Fruit fly (Drosophila melanogaster) whole organism, prepupa: ENCODE measurements around the gene Kah.

Experiments
- Blimp-1 ChIP-seq: fragments of 200-800 bp; sonication (Bioruptor generic); optimal IDR thresholded peaks from 3 replicates; lab custom pipeline; 2017; ENCODE audit warnings: missing biosample characterization, missing genetic modification characterization, mild to moderate bottlenecking, moderate library complexity, missing genetic modification reagents
- CG11294 ChIP-seq: fragments of 200-800 bp; sonication (Bioruptor generic); IDR thresholded peaks from 2 replicates; pipeline ENCODE4 v1.3.6; 2022; ENCODE audit warnings: missing biosample characterization, missing genetic modification characterization
- CG11762 ChIP-seq: fragments of 200-800 bp; sonication (Bioruptor generic); optimal IDR thresholded peaks from 3 replicates; lab custom pipeline; 2016; ENCODE audit warnings: missing biosample characterization, missing genetic modification characterization; ENCODE audit not compliant: insufficient read depth
- CG15336 ChIP-seq: fragments of 200-800 bp; sonication (Bioruptor generic); IDR thresholded peaks from 2 replicates; pipeline ENCODE4 v1.3.6; 2022; ENCODE audit warnings: missing biosample characterization, missing genetic modification characterization
- CG1621 ChIP-seq: fragments of 200-800 bp; sonication (Bioruptor generic); optimal IDR thresholded peaks from 3 replicates; lab custom pipeline; 2018; ENCODE audit warnings: missing biosample characterization, mild to moderate bottlenecking, missing genetic modification characterization
- CG16779 ChIP-seq: fragments of 200-800 bp; sonication (Bioruptor generic); optimal IDR thresholded peaks from 3 replicates; lab custom pipeline; 2017; ENCODE audit warnings: missing biosample characterization, mild to moderate bottlenecking, missing genetic modification characterization
- CG3032 ChIP-seq: fragments of 200-800 bp; optimal IDR thresholded peaks from 2 replicates; lab custom pipeline; 2019; ENCODE audit warnings: missing biosample characterization, mild to moderate bottlenecking, missing genetic modification characterization, moderate library complexity
- CG3919 ChIP-seq: fragments of 200-800 bp; sonication (Bioruptor generic); optimal IDR thresholded peaks from 3 replicates; lab custom pipeline; 2016; ENCODE audit warnings: missing biosample characterization, missing genetic modification characterization
- CG6163 ChIP-seq: fragments of 200-800 bp; sonication (Bioruptor generic); IDR thresholded peaks from 3 replicates; pipeline ENCODE4 v1.3.6; 2022; ENCODE audit warnings: missing biosample characterization, missing genetic modification characterization
- CG6276 ChIP-seq: fragments of 200-800 bp; sonication (Bioruptor generic); optimal IDR thresholded peaks from 2 replicates; lab custom pipeline; 2017; ENCODE audit warnings: missing biosample characterization, mild to moderate bottlenecking, missing genetic modification characterization
- CG6808 ChIP-seq: fragments of 200-800 bp; sonication (Bioruptor generic); optimal IDR thresholded peaks from 3 replicates; lab custom pipeline; 2017; ENCODE audit warnings: missing biosample characterization, missing genetic modification characterization, mild to moderate bottlenecking, moderate library complexity, missing genetic modification reagents
- CG7368 ChIP-seq: fragments of 200-800 bp; sonication (Bioruptor generic); optimal IDR thresholded peaks from 3 replicates; lab custom pipeline; 2016; ENCODE audit warnings: missing biosample characterization, missing genetic modification characterization
- CG8119 ChIP-seq: fragments of 200-800 bp; sonication (Bioruptor generic); IDR thresholded peaks from 3 replicates; pipeline ENCODE4 v1.3.6; 2022; ENCODE audit warnings: missing biosample characterization, missing genetic modification characterization
- CG8319 ChIP-seq: fragments of 200-800 bp; sonication (Bioruptor generic); optimal IDR thresholded peaks from 3 replicates; lab custom pipeline; 2016; ENCODE audit warnings: missing biosample characterization, missing genetic modification characterization
- CG8632 ChIP-seq: fragments of 200-800 bp; sonication (Bioruptor generic); optimal IDR thresholded peaks from 3 replicates; lab custom pipeline; 2016; ENCODE audit warnings: missing biosample characterization, missing genetic modification characterization
- CG9139 ChIP-seq: fragments of 200-800 bp; sonication (Bioruptor generic); optimal IDR thresholded peaks from 3 replicates; lab custom pipeline; 2017; ENCODE audit warnings: missing biosample characterization, mild to moderate bottlenecking, missing genetic modification characterization
- Eip75B ChIP-seq: fragments of 200-800 bp; sonication (Bioruptor generic); optimal IDR thresholded peaks from 3 replicates; lab custom pipeline; 2016; ENCODE audit warnings: missing biosample characterization, missing genetic modification characterization
- Eip78C ChIP-seq: fragments of 200-800 bp; sonication (Bioruptor generic); peaks from one replicate; lab custom pipeline; 2016; ENCODE audit warnings: missing biosample characterization, missing genetic modification characterization
- Ets96B ChIP-seq: fragments of 200-800 bp; optimal IDR thresholded peaks from 2 replicates; lab custom pipeline; 2019; ENCODE audit warnings: missing biosample characterization, mild to moderate bottlenecking, missing genetic modification characterization, moderate library complexity
- Hr4 ChIP-seq: fragments of 200-800 bp; sonication (Bioruptor generic); optimal IDR thresholded peaks from 3 replicates; lab custom pipeline; 2016; ENCODE audit warnings: missing biosample characterization, missing genetic modification characterization
- Lpt ChIP-seq: fragments of 200-800 bp; sonication (Bioruptor generic); optimal IDR thresholded peaks from 3 replicates; lab custom pipeline; 2016; ENCODE audit warnings: missing biosample characterization, missing genetic modification characterization
- Met ChIP-seq: fragments of 200-800 bp; sonication (Bioruptor generic); optimal IDR thresholded peaks from 3 replicates; lab custom pipeline; 2016; ENCODE audit warnings: missing biosample characterization, missing genetic modification characterization
- OdsH ChIP-seq: fragments of 200-800 bp; sonication (Bioruptor generic); optimal IDR thresholded peaks from 3 replicates; lab custom pipeline; 2016; ENCODE audit warnings: missing biosample characterization, missing genetic modification characterization
- Sox102F ChIP-seq: fragments of 200-800 bp; sonication (Bioruptor generic); optimal IDR thresholded peaks from 2 replicates; lab custom pipeline; 2016; ENCODE audit warnings: missing biosample characterization, mild to moderate bottlenecking, missing genetic modification characterization
- Sox14 ChIP-seq: fragments of 200-800 bp; sonication (Bioruptor generic); optimal IDR thresholded peaks from 3 replicates; lab custom pipeline; 2016; ENCODE audit warnings: missing biosample characterization, missing genetic modification characterization
- Sox15 ChIP-seq: fragments of 200-800 bp; sonication (Bioruptor generic); optimal IDR thresholded peaks from 3 replicates; lab custom pipeline; 2016; ENCODE audit warnings: missing biosample characterization, missing genetic modification characterization
- achi ChIP-seq: fragments of 200-800 bp; sonication (Bioruptor generic); optimal IDR thresholded peaks from 3 replicates; lab custom pipeline; 2016; ENCODE audit warnings: missing biosample characterization, missing genetic modification characterization
- acj6 ChIP-seq: fragments of 200-800 bp; sonication (Bioruptor generic); optimal IDR thresholded peaks from 3 replicates; lab custom pipeline; 2016; ENCODE audit warnings: missing biosample characterization, missing genetic modification characterization
- cyc ChIP-seq: fragments of 200-800 bp; sonication (Bioruptor generic); optimal IDR thresholded peaks from 3 replicates; lab custom pipeline; 2016; ENCODE audit warnings: missing biosample characterization, missing genetic modification characterization
- dac ChIP-seq: fragments of 200-800 bp; sonication (Bioruptor generic); optimal IDR thresholded peaks from 2 replicates; lab custom pipeline; 2017; ENCODE audit warnings: missing biosample characterization, mild to moderate bottlenecking, missing genetic modification characterization
- dsx ChIP-seq: fragments of 200-800 bp; optimal IDR thresholded peaks from 3 replicates; lab custom pipeline; 2019; ENCODE audit warnings: missing biosample characterization, mild to moderate bottlenecking, missing genetic modification characterization, moderate library complexity; ENCODE audit not compliant: poor library complexity, severe bottlenecking
- esn ChIP-seq: fragments of 200-800 bp; sonication (Bioruptor generic); optimal IDR thresholded peaks from 2 replicates; lab custom pipeline; 2016; ENCODE audit warnings: missing biosample characterization, mild to moderate bottlenecking, missing genetic modification characterization, moderate library complexity
- fd59A ChIP-seq: fragments of 200-800 bp; sonication (Bioruptor generic); optimal IDR thresholded peaks from 2 replicates; lab custom pipeline; 2017; ENCODE audit warnings: missing biosample characterization, mild to moderate bottlenecking, missing genetic modification characterization, missing genetic modification reagents
- fd85E ChIP-seq: fragments of 200-800 bp; sonication (Bioruptor generic); optimal IDR thresholded peaks from 3 replicates; lab custom pipeline; 2016; ENCODE audit warnings: missing biosample characterization, missing genetic modification characterization
- fkh ChIP-seq: fragments of 200-800 bp; sonication (Bioruptor generic); optimal IDR thresholded peaks from 3 replicates; lab custom pipeline; 2017; ENCODE audit warnings: missing biosample characterization, mild to moderate bottlenecking, missing genetic modification characterization, moderate library complexity
- lz ChIP-seq: fragments of 200-800 bp; sonication (Bioruptor generic); optimal IDR thresholded peaks from 3 replicates; lab custom pipeline; 2016; ENCODE audit warnings: missing biosample characterization, missing genetic modification characterization
- net ChIP-seq: fragments of 200-800 bp; sonication (Bioruptor generic); optimal IDR thresholded peaks from 3 replicates; lab custom pipeline; 2016; ENCODE audit warnings: missing biosample characterization, missing genetic modification characterization
- pdm3 ChIP-seq: fragments of 200-800 bp; sonication (Bioruptor generic); optimal IDR thresholded peaks from 3 replicates; lab custom pipeline; 2016; ENCODE audit warnings: missing biosample characterization, missing genetic modification characterization
- salr ChIP-seq, 2 experiments: fragments of 200-800 bp; sonication (Bioruptor generic); optimal IDR thresholded peaks; 3 replicates each; lab custom pipeline; 2016 to 2018; ENCODE audit warnings: missing biosample characterization in 2 of 2, missing genetic modification characterization in 2 of 2, mild to moderate bottlenecking in 1 of 2
- spab ChIP-seq: fragments of 200-800 bp; sonication (Bioruptor generic); optimal IDR thresholded peaks from 2 replicates; lab custom pipeline; 2017; ENCODE audit warnings: missing biosample characterization, mild to moderate bottlenecking, missing genetic modification characterization, missing genetic modification reagents
- ss ChIP-seq, 2 experiments: fragments of 200-800 bp; sonication (Bioruptor generic); optimal IDR thresholded peaks; 2 replicates in 1 of 2; 3 replicates in 1 of 2; lab custom pipeline; 2017 to 2018; ENCODE audit warnings: mild to moderate bottlenecking in 2 of 2, missing biosample characterization in 2 of 2, missing genetic modification characterization in 2 of 2, moderate library complexity in 1 of 2
- svp ChIP-seq: fragments of 200-800 bp; sonication (Bioruptor generic); peaks from one replicate; lab custom pipeline; 2016; ENCODE audit warnings: missing biosample characterization, missing genetic modification characterization
- topi ChIP-seq: fragments of 200-800 bp; sonication (Bioruptor generic); optimal IDR thresholded peaks from 3 replicates; lab custom pipeline; 2016; ENCODE audit warnings: missing biosample characterization, missing genetic modification characterization

Gene Kah

DNA sequence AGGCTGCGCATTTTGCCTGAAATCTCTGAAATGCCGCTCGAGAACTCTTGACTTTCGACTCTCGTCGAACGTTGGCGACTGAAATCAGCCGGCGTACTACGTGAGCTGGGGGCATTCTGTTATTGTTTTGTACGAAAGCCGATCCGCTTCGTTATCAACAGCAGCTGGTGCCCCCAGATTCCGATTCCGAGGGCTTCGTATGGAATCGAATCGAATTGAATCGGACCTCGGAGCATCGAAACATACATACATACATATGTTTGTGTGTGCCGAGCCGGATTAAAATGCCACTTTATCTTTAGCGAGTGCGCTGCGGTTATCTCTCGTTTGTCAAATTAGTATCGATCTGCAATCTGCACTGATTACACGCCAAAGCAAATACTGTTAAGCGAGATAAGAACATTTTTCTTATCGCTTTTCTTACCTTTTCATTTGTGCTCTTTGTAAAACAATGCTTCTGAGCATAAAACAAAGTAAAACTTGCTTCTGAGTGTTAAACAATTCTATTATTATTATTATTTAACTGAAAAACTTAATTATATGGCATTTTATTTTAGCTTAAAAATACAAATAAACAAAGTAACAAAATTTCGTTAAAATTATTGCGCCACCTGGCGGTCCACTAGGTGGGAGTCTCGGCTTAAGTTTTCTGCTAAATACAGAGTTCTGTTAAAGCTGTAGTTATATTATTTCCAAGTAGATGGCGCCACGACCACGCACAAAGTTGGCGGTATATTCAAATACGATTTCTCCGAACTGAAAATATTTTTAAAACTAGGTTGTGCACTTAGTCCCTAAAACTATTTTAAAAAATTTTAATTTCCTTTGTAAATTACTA is 17.6 kb upstream of the Kah start, which contains the start of gene Reg-2 (continued):
- TF ChIP-seq CG8319 (GFP tag; lab: Kevin White, UChicago) (no peak), fd85E (no peak), lz (GFP tag; lab: Kevin White, UChicago) (no peak), esn (peak; percentile 12), topi (GFP tag; lab: Kevin White, UChicago) (no peak), fd59A (no peak), CG6163 (GFP tag; lab: Robert Waterston, UW) (no peak), CG11762 (GFP tag; lab: Kevin White, UChicago) (no peak), Eip78C (GFP tag; lab: Kevin White, UChicago) (peak; percentile 33), Met (GFP tag; lab: Kevin White, UChicago) (peak; percentile 14), dsx (peak; percentile 88), Ets96B (tag; lab: Kevin White, UChicago) (no peak), acj6 (no peak), achi (GFP tag; lab: Kevin White, UChicago) (no peak), fkh (GFP tag; lab: Kevin White, UChicago) (peak; percentile 74), dac (GFP tag; lab: Kevin White, UChicago) (no peak), CG1621 (tag; lab: Kevin White, UChicago) (peak; percentile 15), Blimp-1 (no peak), Sox14 (GFP tag; lab: Kevin White, UChicago) (peak; percentile 31), pdm3 (GFP tag; lab: Kevin White, UChicago) (peak; percentile 5), CG3919 (no peak), salr (GFP tag; optimal IDR thresholded peaks at IDR 0.05; lab: Kevin White, UChicago) (no peak), CG9139 (GFP tag; lab: Kevin White, UChicago) (no peak), CG6808 (no peak)
- TF ChIP-seq, all 60 proteins: peak for 15

DNA sequence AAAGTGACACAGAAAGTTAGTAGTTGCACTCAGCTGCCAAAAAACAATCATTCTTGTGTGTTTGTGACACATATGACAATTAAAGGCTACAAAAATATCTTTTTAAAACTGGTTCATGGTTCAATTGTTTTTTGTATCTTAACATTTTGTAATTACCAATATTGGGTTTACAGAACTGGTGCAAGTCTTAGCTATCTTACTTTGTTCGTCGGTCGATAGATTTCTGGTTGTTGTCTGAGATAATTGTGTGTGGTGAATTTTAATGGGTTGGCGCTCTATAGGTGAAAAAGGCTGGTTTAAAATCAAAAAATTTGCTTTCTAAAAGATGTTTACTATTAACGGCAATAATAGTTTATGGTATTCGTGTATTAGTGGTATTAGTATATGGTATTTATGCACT is 15.6 kb upstream of the Kah start:
- no peak for TF ChIP-seq Eip75B
- TF ChIP-seq dsx: peak; percentile 89
- TF ChIP-seq, all 60 proteins: peak for 1

DNA sequence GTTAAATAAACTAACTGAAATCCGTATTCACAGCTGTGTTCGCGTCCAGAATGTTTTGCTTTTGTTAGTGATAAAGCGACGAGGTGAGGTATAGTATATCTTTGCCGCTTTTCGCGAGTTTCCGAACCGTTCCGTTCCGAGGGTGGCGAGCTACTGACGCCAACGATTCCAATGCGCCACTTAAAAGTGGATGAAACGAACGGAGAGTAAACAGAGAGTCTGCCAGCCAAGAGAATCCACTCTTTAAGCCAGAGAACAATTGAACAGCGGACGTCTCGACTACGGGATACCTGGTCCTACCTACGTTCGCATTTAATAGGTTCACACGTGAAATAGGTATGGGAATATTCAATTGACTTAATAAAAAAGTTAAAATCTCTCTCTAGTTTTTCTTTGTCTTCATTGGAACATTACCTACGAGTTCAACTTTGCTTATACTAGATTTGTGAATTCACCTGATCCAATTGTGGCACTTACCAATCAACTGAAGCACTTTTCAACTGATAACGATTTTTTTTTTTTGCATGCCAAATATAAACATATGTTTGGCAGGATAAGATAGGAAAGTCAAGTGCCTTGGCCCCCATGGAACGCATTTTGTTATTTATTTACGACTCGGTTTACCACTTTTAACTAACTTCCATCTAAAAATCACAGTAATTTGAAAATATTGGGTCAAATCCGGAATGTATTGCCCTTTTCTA is 14.9 kb upstream of the Kah start, which contains the start of gene CG13893:
Gene CG13893 (minus strand): TSS at position 162 of the 704 bp plus-strand sequence.
- TF ChIP-seq Eip75B (no peak), cyc (no peak), CG16779 (tag; lab: Kevin White, UChicago) (peak; percentile 34), CG7368 (GFP tag; lab: Kevin White, UChicago) (no peak), dac (GFP tag; lab: Kevin White, UChicago) (no peak), CG8632 (GFP tag; lab: Kevin White, UChicago) (peak; percentile 1), CG3919 (peak; percentile 48), ss (GFP tag; optimal IDR thresholded peaks at IDR 0.05; lab: Kevin White, UChicago) (peak; percentile 54 to 74), CG11294 (GFP tag; lab: Robert Waterston, UW) (no peak), Sox15 (GFP tag; lab: Kevin White, UChicago) (no peak), net (GFP tag; lab: Kevin White, UChicago) (no peak), spab (GFP tag; lab: Kevin White, UChicago) (no peak), CG8119 (peak; percentile 57), CG3032 (no peak), Sox102F (GFP tag; lab: Kevin White, UChicago) (no peak), OdsH (GFP tag; lab: Kevin White, UChicago) (no peak), Ets96B (tag; lab: Kevin White, UChicago) (no peak), Lpt (no peak), CG9139 (GFP tag; lab: Kevin White, UChicago) (peak; percentile 35), CG11762 (GFP tag; lab: Kevin White, UChicago) (no peak), CG6163 (GFP tag; lab: Robert Waterston, UW) (peak; percentile 69), fd85E (no peak), CG1621 (tag; lab: Kevin White, UChicago) (no peak), Met (GFP tag; lab: Kevin White, UChicago) (no peak), topi (GFP tag; lab: Kevin White, UChicago) (no peak), CG6276 (GFP tag; lab: Kevin White, UChicago) (peak; percentile 36), achi (GFP tag; lab: Kevin White, UChicago) (no peak), Hr4 (GFP tag; lab: Kevin White, UChicago) (no peak), fkh (GFP tag; lab: Kevin White, UChicago) (peak; percentile 96), CG15336 (GFP tag; lab: Robert Waterston, UW) (no peak; the same call in 1 of the 2 replicates), salr (GFP tag; optimal IDR thresholded peaks at IDR 0.05; lab: Kevin White, UChicago) (no peak), svp (GFP tag; lab: Kevin White, UChicago) (peak; percentile 79), Sox14 (GFP tag; lab: Kevin White, UChicago) (no peak)
